Worm (Caenorhabditis elegans) whole organism, young adult: ENCODE data around the gene ndx-3.

ENCODE experiments used
- F39B2.1 ChIP-seq: fragments of 200-800 bp; sonication (Bioruptor generic); IDR thresholded peaks from 2 replicates; pipeline ENCODE4 v1.3.6; 2022; ENCODE audit warnings: missing genetic modification reagents, missing genetic modification characterization, missing compliant biosample characterization
- Y95B8A.8 ChIP-seq: fragments of 200-800 bp; sonication (Bioruptor generic); IDR thresholded peaks from 2 replicates; pipeline ENCODE4 v1.3.6; 2022; ENCODE audit warnings: missing genetic modification reagents, missing genetic modification characterization, missing compliant biosample characterization
- dox-1 ChIP-seq: fragments of 200-800 bp; sonication (Bioruptor generic); IDR thresholded peaks from 2 replicates; pipeline ENCODE4 v1.3.6; 2022; ENCODE audit warnings: missing genetic modification reagents, missing genetic modification characterization, missing compliant biosample characterization
- dpl-1 ChIP-seq: fragments of 150-350 bp; optimal IDR thresholded peaks from 2 replicates; lab custom pipeline; 2014; ENCODE audit warnings: missing biosample characterization, missing genetic modification reagents, missing genetic modification characterization
- let-526 ChIP-seq: fragments of 200-800 bp; sonication (Bioruptor generic); IDR thresholded peaks from 2 replicates; pipeline ENCODE4 v1.3.6; 2022; ENCODE audit warnings: missing genetic modification reagents, missing genetic modification characterization, missing compliant biosample characterization
- mcd-1 ChIP-seq: fragments of 200-800 bp; sonication (Bioruptor generic); IDR thresholded peaks from 2 replicates; pipeline ENCODE4 v1.3.6; 2022; ENCODE audit warnings: missing genetic modification reagents, missing genetic modification characterization, missing compliant biosample characterization
- ztf-28 ChIP-seq: fragments of 200-800 bp; sonication (Bioruptor generic); IDR thresholded peaks from 2 replicates; pipeline ENCODE4 v1.3.6; 2022; ENCODE audit warnings: missing genetic modification reagents, missing genetic modification characterization, missing compliant biosample characterization

DNA sequence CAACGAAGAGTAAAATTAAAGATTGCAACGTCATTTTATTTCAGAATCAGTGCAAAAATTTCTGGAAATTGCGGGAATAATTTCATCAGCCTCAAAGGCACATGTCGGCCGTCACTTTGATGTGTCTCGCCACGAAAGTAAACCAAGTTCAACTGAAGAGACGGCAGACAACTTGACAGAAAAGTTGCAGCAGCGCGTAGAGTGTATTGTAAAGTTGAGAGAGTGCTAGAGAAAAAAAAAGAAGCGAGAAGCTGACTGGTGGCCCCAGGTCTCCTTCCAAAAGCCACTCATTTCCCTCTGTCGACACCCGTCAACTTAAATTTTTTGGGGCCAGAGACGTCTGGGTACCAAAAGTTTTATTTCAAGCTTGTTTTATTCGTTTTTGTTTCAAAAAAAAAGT is 49.1 kb upstream of the ndx-3 start:
- TF ChIP-seq let-526 (GFP tag; lab: Robert Waterston, UW) (peak; percentile 32; the same call in 1 of the 2 replicates), dox-1 (GFP tag; lab: Robert Waterston, UW) (peak; percentile 73), ztf-28 (GFP tag; lab: Robert Waterston, UW) (no peak), Y95B8A.8 (GFP tag; lab: Robert Waterston, UW) (0 out of 2 replicates have a peak, but pooled peaks have one; percentile 60), F39B2.1 (GFP tag; lab: Robert Waterston, UW) (no peak), mcd-1 (peak; percentile 70), dpl-1 (GFP tag; lab: Kevin White, UChicago) (peak; percentile 31)
